Worm (Caenorhabditis elegans) whole organism, early embryonic: ENCODE results near the gene unc-98.

ENCODE experiments used
- B0310.2 ChIP-seq: sonication (generic microtip); optimal IDR thresholded peaks from 2 replicates; lab custom pipeline; 2016; ENCODE audit warnings: mild to moderate bottlenecking, missing genetic modification characterization, missing compliant biosample characterization
- F13C5.2 ChIP-seq: sonication (generic microtip); optimal IDR thresholded peaks from 2 replicates; lab custom pipeline; 2017; ENCODE audit warnings: mild to moderate bottlenecking, missing genetic modification characterization, inconsistent platforms, missing compliant biosample characterization
- aly-1 ChIP-seq: sonication (generic microtip); optimal IDR thresholded peaks from 2 replicates; lab custom pipeline; 2016; ENCODE audit warnings: missing genetic modification characterization, missing compliant biosample characterization
- ama-1 ChIP-seq: fragments of 150-350 bp; optimal IDR thresholded peaks from 2 replicates; lab custom pipeline; 2014
- ceh-13 ChIP-seq: fragments of 200-800 bp; sonication (Bioruptor generic); optimal IDR thresholded peaks from 2 replicates; lab custom pipeline; 2018; ENCODE audit warnings: mild to moderate bottlenecking, missing genetic modification characterization, missing compliant biosample characterization
- ceh-36 ChIP-seq: sonication (generic microtip); optimal IDR thresholded peaks from 2 replicates; lab custom pipeline; 2016; ENCODE audit warnings: missing genetic modification characterization, inconsistent platforms, missing compliant biosample characterization
- ets-7 ChIP-seq: sonication (generic microtip); optimal IDR thresholded peaks from 2 replicates; lab custom pipeline; 2016; ENCODE audit warnings: missing genotype, missing genetic modification characterization, missing compliant biosample characterization
- flt-1 ChIP-seq: fragments of 200-800 bp; sonication (Bioruptor generic); IDR thresholded peaks from 2 replicates; pipeline ENCODE4 v1.3.6; 2022; ENCODE audit warnings: missing genetic modification characterization, missing compliant biosample characterization
- hmbx-1 ChIP-seq: sonication (generic microtip); optimal IDR thresholded peaks from 2 replicates; lab custom pipeline; 2016; ENCODE audit warnings: mild to moderate bottlenecking, missing genetic modification characterization, missing compliant biosample characterization
- hmg-4 ChIP-seq: fragments of 200-800 bp; sonication (Bioruptor generic); optimal IDR thresholded peaks from 2 replicates; lab custom pipeline; 2018; ENCODE audit warnings: mild to moderate bottlenecking, missing genetic modification characterization, missing compliant biosample characterization
- hnd-1 ChIP-seq: sonication (generic microtip); optimal IDR thresholded peaks from 2 replicates; lab custom pipeline; 2016; ENCODE audit warnings: missing genetic modification characterization, missing compliant biosample characterization
- pes-1 ChIP-seq: fragments of 200-800 bp; sonication (Bioruptor generic); IDR thresholded peaks from 2 replicates; pipeline ENCODE4 v1.3.6; 2022; ENCODE audit warnings: missing genetic modification reagents, missing genetic modification characterization, missing compliant biosample characterization
- scrt-1 ChIP-seq: fragments of 200-800 bp; sonication (Bioruptor generic); IDR thresholded peaks from 2 replicates; pipeline ENCODE4 v1.3.6; 2022; ENCODE audit warnings: missing genetic modification characterization, missing compliant biosample characterization
- sea-1 ChIP-seq: fragments of 200-800 bp; sonication (Bioruptor generic); conservative IDR thresholded peaks from 2 replicates; pipeline ENCODE4 v1.3.6; 2022; ENCODE audit warnings: missing genetic modification characterization, missing compliant biosample characterization
- tbx-11 ChIP-seq: fragments of 200-800 bp; sonication (Bioruptor generic); IDR thresholded peaks from 2 replicates; pipeline ENCODE4 v1.3.6; 2022; ENCODE audit warnings: missing genetic modification characterization, missing compliant biosample characterization
- tbx-37 ChIP-seq: fragments of 200-800 bp; sonication (Bioruptor generic); conservative IDR thresholded peaks from 2 replicates; pipeline ENCODE4 v1.3.6; 2022; ENCODE audit warnings: missing genetic modification reagents, missing genetic modification characterization, missing compliant biosample characterization
- tra-4 ChIP-seq: sonication (generic microtip); optimal IDR thresholded peaks from 2 replicates; lab custom pipeline; 2017; ENCODE audit warnings: missing genetic modification characterization, missing compliant biosample characterization

unc-98 gene

ce11 chrX:7541078-7541477 is 32.3 kb downstream of the unc-98 start:
- TF ChIP-seq hmbx-1 (tag; lab: Kevin White, UChicago) (no peak), hmg-4 (GFP tag; lab: Kevin White, UChicago) (no peak), hnd-1 (tag; lab: Kevin White, UChicago) (no peak), tbx-11 (GFP tag; lab: Robert Waterston, UW) (no peak), flt-1 (no peak), aly-1 (tag; lab: Kevin White, UChicago) (no peak), ceh-13 (GFP tag; lab: Kevin White, UChicago) (no peak), scrt-1 (GFP tag; lab: Robert Waterston, UW) (no peak), sea-1 (GFP tag; lab: Robert Waterston, UW) (no peak), pes-1 (GFP tag; lab: Robert Waterston, UW) (no peak), ets-7 (tag; lab: Kevin White, UChicago) (no peak), ama-1 (lab: Kevin White, UChicago) (no peak)

- TF ChIP-seq hnd-1 (tag; lab: Kevin White, UChicago) (no peak), ama-1 (lab: Kevin White, UChicago) (no peak), ceh-13 (GFP tag; lab: Kevin White, UChicago) (no peak), tra-4 (tag; lab: Kevin White, UChicago) (no peak), flt-1 (no peak), tbx-11 (GFP tag; lab: Robert Waterston, UW) (no peak), aly-1 (tag; lab: Kevin White, UChicago) (no peak), B0310.2 (tag; lab: Kevin White, UChicago) (no peak)
Measured at ce11 chrX:7540033-7540432, 33.4 kb downstream of the unc-98 start, which contains the start of gene glb-16. glb-16 (minus strand) TSS chrX:7540133.

DNA sequence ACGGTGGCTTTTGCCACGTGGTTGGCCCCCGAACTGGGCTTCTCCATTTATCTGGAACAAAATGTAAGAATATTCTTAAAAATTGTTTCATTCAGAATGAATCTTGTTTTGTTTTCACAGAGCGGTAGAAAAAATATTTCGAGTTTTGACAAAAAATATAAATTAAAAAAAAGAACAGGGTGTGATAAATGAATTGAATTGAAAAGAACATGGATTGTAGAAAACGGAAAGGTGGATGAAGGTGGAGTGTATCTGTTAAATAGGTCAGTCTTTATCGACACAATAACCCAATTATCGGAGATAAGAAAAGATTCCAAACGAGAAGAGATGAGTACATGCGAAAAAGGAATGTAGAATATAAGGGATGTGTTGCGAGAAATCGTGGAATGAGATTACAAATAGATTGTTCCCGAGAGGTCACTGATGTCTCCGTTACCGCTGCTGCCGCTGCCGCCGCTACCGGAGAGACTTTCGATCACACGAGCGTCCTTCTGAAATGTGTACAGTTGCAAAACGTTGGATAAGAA is 35.6 kb downstream of the unc-98 start, which contains the start of gene dpy-7:
TSS of gene dpy-7 (minus strand) at position 51 of the 527 bp plus-strand sequence.
- TF ChIP-seq flt-1, result no peak
- no peak for TF ChIP-seq scrt-1 (GFP tag; lab: Robert Waterston, UW)
- TF ChIP-seq tbx-37, result no peak
- TF ChIP-seq B0310.2 (tag; lab: Kevin White, UChicago), result no peak
- TF ChIP-seq hmg-4 (GFP tag; lab: Kevin White, UChicago), result no peak
- TF ChIP-seq ets-7 (tag; lab: Kevin White, UChicago), result no peak
- TF ChIP-seq ceh-36 (tag; lab: Kevin White, UChicago), result no peak
- no peak for TF ChIP-seq pes-1 (GFP tag; lab: Robert Waterston, UW)
- no peak for TF ChIP-seq tra-4 (tag; lab: Kevin White, UChicago)
- TF ChIP-seq tbx-11 (GFP tag; lab: Robert Waterston, UW), result no peak
- no peak for TF ChIP-seq ceh-13 (GFP tag; lab: Kevin White, UChicago)

DNA sequence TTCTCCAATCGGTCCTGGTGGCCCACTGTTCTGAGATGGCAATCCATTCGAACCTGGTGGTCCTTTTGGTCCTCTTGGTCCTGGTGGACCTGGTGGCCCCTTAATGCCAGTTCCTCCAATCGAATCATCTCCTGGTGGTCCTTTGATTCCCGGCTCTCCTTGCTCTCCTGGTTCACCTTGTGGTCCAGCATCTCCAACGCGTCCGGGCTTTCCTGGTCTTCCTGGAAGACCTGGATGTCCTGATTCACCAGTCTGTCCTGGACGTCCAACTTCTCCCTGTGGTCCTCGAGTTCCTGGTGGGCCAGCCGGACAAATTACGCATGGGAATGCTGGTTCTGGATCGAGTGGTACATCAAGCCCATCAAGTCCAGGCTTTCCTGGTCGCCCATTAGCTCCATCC is 36.5 kb downstream of the unc-98 start:
- TF ChIP-seq ets-7 (tag; lab: Kevin White, UChicago) (no peak), pes-1 (GFP tag; lab: Robert Waterston, UW) (no peak), hmbx-1 (tag; lab: Kevin White, UChicago) (no peak), ceh-36 (tag; lab: Kevin White, UChicago) (no peak), scrt-1 (GFP tag; lab: Robert Waterston, UW) (no peak), aly-1 (tag; lab: Kevin White, UChicago) (no peak), tbx-37 (no peak), ama-1 (lab: Kevin White, UChicago) (no peak), tbx-11 (GFP tag; lab: Robert Waterston, UW) (no peak), ceh-13 (GFP tag; lab: Kevin White, UChicago) (no peak), hnd-1 (tag; lab: Kevin White, UChicago) (no peak), hmg-4 (GFP tag; lab: Kevin White, UChicago) (no peak), F13C5.2 (no peak), flt-1 (no peak), tra-4 (tag; lab: Kevin White, UChicago) (no peak), sea-1 (GFP tag; lab: Robert Waterston, UW) (no peak)

- no peak for TF ChIP-seq tbx-11 (GFP tag; lab: Robert Waterston, UW)
- no peak for TF ChIP-seq tbx-37
- no peak for TF ChIP-seq flt-1
- TF ChIP-seq hnd-1 (tag; lab: Kevin White, UChicago), result no peak
Measured at ce11 chrX:7534454-7534853, 39.0 kb downstream of the unc-98 start.

DNA sequence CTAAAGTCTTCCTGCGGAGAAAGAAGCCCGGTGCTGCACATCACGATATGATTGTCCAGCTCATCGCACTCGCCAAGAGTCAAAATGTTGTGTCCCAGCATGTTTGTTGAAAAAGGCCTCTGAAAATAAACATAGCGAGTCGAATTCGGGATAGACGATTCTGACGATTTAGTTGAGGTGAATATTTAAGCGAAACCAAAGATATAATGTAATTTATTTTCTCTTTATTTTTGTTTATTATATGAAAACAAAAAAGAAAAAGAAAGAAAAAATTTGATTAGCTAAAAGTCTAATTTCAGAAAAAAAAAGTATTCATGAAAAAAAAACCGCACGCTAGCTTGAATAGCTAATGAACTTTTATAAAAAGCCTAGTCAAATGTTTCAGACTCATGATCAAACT is 40.8 kb downstream of the unc-98 start, which contains the start of gene ceh-14:
TSS of gene ceh-14 (minus strand) at position 101 of the 400 bp plus-strand sequence.
- TF ChIP-seq aly-1 (tag; lab: Kevin White, UChicago), result no peak
- no peak for TF ChIP-seq tra-4 (tag; lab: Kevin White, UChicago)
- TF ChIP-seq ceh-13 (GFP tag; lab: Kevin White, UChicago), result no peak
- TF ChIP-seq flt-1, result no peak
- TF ChIP-seq hmbx-1 (tag; lab: Kevin White, UChicago), result no peak
- no peak for TF ChIP-seq ama-1 (lab: Kevin White, UChicago)
- TF ChIP-seq hnd-1 (tag; lab: Kevin White, UChicago), result no peak
- no peak for TF ChIP-seq F13C5.2
- TF ChIP-seq pes-1 (GFP tag; lab: Robert Waterston, UW), result no peak
- no peak for TF ChIP-seq ceh-36 (tag; lab: Kevin White, UChicago)
- no peak for TF ChIP-seq B0310.2 (tag; lab: Kevin White, UChicago)
- TF ChIP-seq ets-7 (tag; lab: Kevin White, UChicago), result no peak
- TF ChIP-seq tbx-37, result no peak
- TF ChIP-seq hmg-4 (GFP tag; lab: Kevin White, UChicago), result no peak
- TF ChIP-seq tbx-11 (GFP tag; lab: Robert Waterston, UW), result no peak

DNA sequence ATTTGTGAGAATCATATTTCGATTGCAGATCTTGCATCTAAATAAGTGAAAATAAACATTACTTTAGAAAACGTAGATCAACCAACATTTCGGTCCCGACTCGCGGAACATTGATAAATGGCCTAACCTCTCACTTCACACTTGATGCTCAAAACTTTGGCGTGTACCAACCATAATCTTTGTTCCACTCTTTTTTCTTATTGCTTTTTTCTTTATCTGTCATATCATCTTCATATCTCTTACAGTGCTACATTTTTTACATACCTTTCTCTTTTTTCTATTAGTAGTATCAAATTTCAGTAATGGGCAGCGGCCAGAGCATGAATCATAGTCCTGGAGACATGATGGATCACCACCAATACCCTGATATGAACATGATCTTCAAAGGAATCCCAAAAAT is 48.1 kb downstream of the unc-98 start, which contains the start of gene F46C8.3:
TSS of gene F46C8.3 (plus strand) at position 301 of the 400 bp plus-strand sequence.
- no peak for TF ChIP-seq F13C5.2
- TF ChIP-seq aly-1 (tag; lab: Kevin White, UChicago), result no peak
- TF ChIP-seq scrt-1 (GFP tag; lab: Robert Waterston, UW), result no peak
- TF ChIP-seq flt-1, result no peak
- no peak for TF ChIP-seq ets-7 (tag; lab: Kevin White, UChicago)
- no peak for TF ChIP-seq tbx-11 (GFP tag; lab: Robert Waterston, UW)
- TF ChIP-seq tra-4 (tag; lab: Kevin White, UChicago), result no peak
- TF ChIP-seq sea-1 (GFP tag; lab: Robert Waterston, UW), result no peak
- no peak for TF ChIP-seq ceh-36 (tag; lab: Kevin White, UChicago)
- TF ChIP-seq B0310.2 (tag; lab: Kevin White, UChicago), result no peak
